Worm (Caenorhabditis elegans) whole organism, L4/young adult: ENCODE results near the gene F23A7.8.

Experiments
- W03F9.2 ChIP-seq: fragments of 150-350 bp; optimal IDR thresholded peaks from 2 replicates; lab custom pipeline; 2014; ENCODE audit warnings: missing biosample characterization, missing genetic modification characterization
- him-1 ChIP-seq: sonication (generic microtip); optimal IDR thresholded peaks from 2 replicates; lab custom pipeline; 2016; ENCODE audit warnings: missing genotype, missing genetic modification reagents, missing genetic modification characterization, missing compliant biosample characterization

DNA sequence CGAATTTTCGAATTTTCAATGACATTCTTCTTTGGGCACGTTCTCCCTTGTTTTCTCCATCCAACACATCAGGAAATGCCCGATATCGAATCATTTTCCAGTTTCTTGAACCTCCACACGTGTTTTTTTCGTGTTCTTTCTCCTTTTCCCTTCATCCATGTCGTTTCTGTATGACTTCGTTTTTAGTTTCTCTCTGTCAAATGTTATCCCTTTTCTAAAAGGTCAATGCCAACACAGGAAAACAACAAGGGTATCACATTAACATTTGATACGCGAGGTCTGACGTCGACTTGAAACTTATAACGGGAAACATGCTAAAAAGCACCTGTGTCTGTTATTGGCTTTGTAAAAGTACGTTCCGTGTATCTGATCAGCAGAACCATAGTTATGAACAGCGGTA is 40.3 kb upstream of the F23A7.8 start:
- no peak for TF ChIP-seq him-1 (tag; lab: Kevin White, UChicago)
- no peak for TF ChIP-seq W03F9.2
